Worm (Caenorhabditis elegans) whole organism, L4 larva: ENCODE results near the gene cnep-1.

Experiments used
- R02D3.7 ChIP-seq: fragments of 150-350 bp; sonication (generic microtip); optimal IDR thresholded peaks from 3 replicates; lab custom pipeline; 2014; ENCODE audit warnings: missing biosample characterization, missing genetic modification characterization
- T20F7.1 ChIP-seq: fragments of 200-800 bp; sonication (Bioruptor generic); optimal IDR thresholded peaks from 2 replicates; lab custom pipeline; 2018; ENCODE audit warnings: mild to moderate bottlenecking, missing genetic modification characterization, missing compliant biosample characterization
- Y105C5A.15 ChIP-seq: fragments of 200-800 bp; sonication (Bioruptor generic); IDR thresholded peaks from 2 replicates; pipeline ENCODE4 v1.3.6; 2022; ENCODE audit warnings: missing genetic modification characterization, missing compliant biosample characterization
- Y48G9A.11 ChIP-seq: fragments of 200-800 bp; sonication (Bioruptor generic); IDR thresholded peaks from 2 replicates; pipeline ENCODE4 v1.3.6; 2022; ENCODE audit warnings: missing genetic modification reagents, missing genetic modification characterization, missing compliant biosample characterization
- Y75B8A.6 ChIP-seq: fragments of 200-800 bp; sonication (Bioruptor generic); IDR thresholded peaks from 2 replicates; pipeline ENCODE4 v1.3.6; 2022; ENCODE audit warnings: missing genetic modification reagents, missing genetic modification characterization, missing compliant biosample characterization
- ZK546.5 ChIP-seq, 2 experiments: sonication (generic microtip); optimal IDR thresholded peaks; 2 replicates each; lab custom pipeline; 2017; ENCODE audit warnings: missing biosample characterization in 2 of 2, missing genetic modification characterization in 2 of 2
- ama-1 ChIP-seq: fragments of 150-350 bp; optimal IDR thresholded peaks from 2 replicates; lab custom pipeline; 2014; ENCODE audit warnings: inconsistent platforms, mixed read lengths
- cey-2 ChIP-seq: sonication (generic microtip); optimal IDR thresholded peaks from 3 replicates; lab custom pipeline; 2017; ENCODE audit warnings: missing genetic modification characterization, mild to moderate bottlenecking, missing compliant biosample characterization, antibody characterized with exemption, borderline replicate concordance; ENCODE audit not compliant: insufficient read depth
- daf-16 ChIP-seq, 3 experiments: sonication (generic microtip); optimal IDR thresholded peaks; 2 replicates each; lab custom pipeline; 2016 to 2017; ENCODE audit warnings: missing genetic modification characterization in 3 of 3, missing genetic modification reagents in 3 of 3, mild to moderate bottlenecking in 2 of 3, missing compliant biosample characterization in 2 of 3, missing biosample characterization in 1 of 3, moderate library complexity in 1 of 3
- dmd-6 ChIP-seq: fragments of 200-800 bp; sonication (Bioruptor generic); IDR thresholded peaks from 2 replicates; pipeline ENCODE4 v1.3.6; 2022; ENCODE audit warnings: missing genetic modification reagents, missing genetic modification characterization, missing compliant biosample characterization
- dve-1 ChIP-seq: sonication (generic microtip); optimal IDR thresholded peaks from 2 replicates; lab custom pipeline; 2017; ENCODE audit warnings: antibody characterized with exemption, mild to moderate bottlenecking, missing genetic modification characterization, missing compliant biosample characterization; ENCODE audit not compliant: insufficient read depth
- egl-43 ChIP-seq: fragments of 200-800 bp; sonication (Bioruptor generic); IDR thresholded peaks from 2 replicates; pipeline ENCODE4 v1.3.6; 2022; ENCODE audit warnings: missing genetic modification reagents, missing genetic modification characterization, missing compliant biosample characterization
- hlh-11 ChIP-seq: fragments of 200-800 bp; sonication (Bioruptor generic); optimal IDR thresholded peaks from 2 replicates; lab custom pipeline; 2018; ENCODE audit warnings: mild to moderate bottlenecking, missing genetic modification characterization, missing compliant biosample characterization
- hlh-30 ChIP-seq: sonication (generic microtip); optimal IDR thresholded peaks from 2 replicates; lab custom pipeline; 2017; ENCODE audit warnings: antibody characterized with exemption, mild to moderate bottlenecking, missing genetic modification characterization, missing compliant biosample characterization; ENCODE audit not compliant: insufficient read depth
- jun-1 ChIP-seq: fragments of 150-350 bp; optimal IDR thresholded peaks from 2 replicates; lab custom pipeline; 2014; ENCODE audit warnings: missing biosample characterization, missing genetic modification reagents, missing genetic modification characterization
- lin-39 ChIP-seq: fragments of 150-350 bp; optimal IDR thresholded peaks from 2 replicates; lab custom pipeline; 2014; ENCODE audit warnings: missing biosample characterization, missing genetic modification reagents, missing genetic modification characterization
- lsy-2 ChIP-seq, 2 experiments: fragments of 150-350 bp in 1 of 2; sonication (generic microtip) in 1 of 2; optimal IDR thresholded peaks; 2 replicates each; lab custom pipeline; 2014 to 2017; ENCODE audit warnings: missing biosample characterization in 2 of 2, missing genetic modification characterization in 2 of 2
- mdl-1 ChIP-seq, 2 experiments: fragments of 150-350 bp in 1 of 2; sonication (generic microtip) in 1 of 2; optimal IDR thresholded peaks; 2 replicates each; lab custom pipeline; 2014 to 2017; ENCODE audit warnings: missing biosample characterization in 2 of 2, missing genetic modification characterization in 2 of 2
- mep-1 ChIP-seq: fragments of 150-350 bp; sonication (generic microtip); optimal IDR thresholded peaks from 3 replicates; lab custom pipeline; 2014; ENCODE audit warnings: missing biosample characterization, missing genetic modification characterization
- mes-2 ChIP-seq: sonication (generic microtip); optimal IDR thresholded peaks from 2 replicates; lab custom pipeline; 2016; ENCODE audit warnings: missing genotype, mild to moderate bottlenecking, missing genetic modification characterization, missing compliant biosample characterization; ENCODE audit not compliant: poor library complexity, severe bottlenecking
- mxl-3 ChIP-seq: fragments of 200-800 bp; sonication (Bioruptor generic); optimal IDR thresholded peaks from 2 replicates; lab custom pipeline; 2018; ENCODE audit warnings: mild to moderate bottlenecking, missing genetic modification characterization, missing compliant biosample characterization
- nhr-102 ChIP-seq: sonication (generic microtip); optimal IDR thresholded peaks from 2 replicates; lab custom pipeline; 2016; ENCODE audit warnings: mild to moderate bottlenecking, missing genetic modification characterization, moderate library complexity, missing compliant biosample characterization
- nhr-111 ChIP-seq: fragments of 200-800 bp; sonication (Bioruptor generic); optimal IDR thresholded peaks from 2 replicates; lab custom pipeline; 2018; ENCODE audit warnings: mild to moderate bottlenecking, missing genetic modification characterization, missing compliant biosample characterization
- nhr-237 ChIP-seq: sonication (generic microtip); optimal IDR thresholded peaks from 2 replicates; lab custom pipeline; 2017; ENCODE audit warnings: missing biosample characterization, missing genetic modification characterization
- nhr-28 ChIP-seq: fragments of 150-350 bp; optimal IDR thresholded peaks from 2 replicates; lab custom pipeline; 2014; ENCODE audit warnings: missing biosample characterization, missing genetic modification characterization
- nhr-48 ChIP-seq: sonication (generic microtip); optimal IDR thresholded peaks from 2 replicates; lab custom pipeline; 2016; ENCODE audit warnings: mild to moderate bottlenecking, missing genetic modification characterization, missing compliant biosample characterization
- nhr-6 ChIP-seq: fragments of 150-350 bp; optimal IDR thresholded peaks from 2 replicates; lab custom pipeline; 2014; ENCODE audit warnings: missing biosample characterization, missing genetic modification characterization
- nhr-76 ChIP-seq: fragments of 150-350 bp; optimal IDR thresholded peaks from 2 replicates; lab custom pipeline; 2014; ENCODE audit warnings: missing biosample characterization, missing genetic modification characterization
- nhr-77 ChIP-seq: fragments of 150-350 bp; optimal IDR thresholded peaks from 2 replicates; lab custom pipeline; 2014; ENCODE audit warnings: missing biosample characterization, missing genetic modification characterization
- pqm-1 ChIP-seq: sonication (generic microtip); optimal IDR thresholded peaks from 2 replicates; lab custom pipeline; 2017; ENCODE audit warnings: missing biosample characterization, missing genetic modification characterization
- saeg-2 ChIP-seq: fragments of 200-800 bp; sonication (Bioruptor generic); IDR thresholded peaks from 2 replicates; pipeline ENCODE4 v1.3.6; 2022; ENCODE audit warnings: missing genetic modification reagents, missing genetic modification characterization, missing compliant biosample characterization
- snpc-1.2 ChIP-seq: fragments of 200-800 bp; sonication (Bioruptor generic); IDR thresholded peaks from 2 replicates; pipeline ENCODE4 v1.3.6; 2022; ENCODE audit warnings: missing genetic modification reagents, missing genetic modification characterization, missing compliant biosample characterization
- tra-1 ChIP-seq: fragments of 200-800 bp; sonication (Bioruptor generic); IDR thresholded peaks from 2 replicates; pipeline ENCODE4 v1.3.6; 2022; ENCODE audit warnings: missing genetic modification reagents, missing genetic modification characterization, missing compliant biosample characterization
- zfp-2 ChIP-seq: sonication (generic microtip); optimal IDR thresholded peaks from 2 replicates; lab custom pipeline; 2016; ENCODE audit warnings: mild to moderate bottlenecking, missing genetic modification characterization, missing compliant biosample characterization

cnep-1 gene

DNA sequence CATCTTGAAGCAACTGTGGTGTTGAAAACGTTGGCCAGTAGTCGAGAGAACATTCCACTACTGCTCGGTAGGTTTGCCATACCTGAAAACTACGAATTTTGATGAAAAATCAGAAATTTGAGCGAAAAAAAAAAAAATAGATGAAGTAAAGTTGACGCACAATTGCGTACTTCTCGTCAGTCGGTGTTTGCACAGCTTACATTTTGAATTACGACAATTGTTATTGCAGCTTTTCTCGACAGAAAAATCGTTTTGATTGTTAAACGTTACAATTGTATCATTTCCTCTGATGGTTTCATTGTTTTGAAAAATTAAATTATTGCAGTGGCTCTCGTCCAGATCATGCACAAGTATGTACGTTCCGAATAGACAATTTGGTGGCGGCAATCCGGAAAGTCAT, at the start of gene cnep-1, which contains the start of gene F45E12.5:
Gene cnep-1 (plus strand): TSS at position 326 of the 400 bp plus-strand sequence.
Gene F45E12.5 (minus strand): TSS at position 93 of the 400 bp plus-strand sequence.
- TF ChIP-seq nhr-76 (no peak), snpc-1.2 (GFP tag; lab: Robert Waterston, UW) (no peak), ZK546.5 (tag; optimal IDR thresholded peaks at IDR 0.05; lab: Kevin White, UChicago) (no peak), tra-1 (GFP tag; lab: Robert Waterston, UW) (no peak), lsy-2 (tag; optimal IDR thresholded peaks at IDR 0.05; lab: Kevin White, UChicago) (peak in 1 of 2 experiments; percentile 34), mdl-1 (tag; optimal IDR thresholded peaks at IDR 0.05; lab: Kevin White, UChicago) (no peak), zfp-2 (no peak)

- TF ChIP-seq cey-2 (tag; lab: Kevin White, UChicago): no peak
- TF ChIP-seq lsy-2 (tag; optimal IDR thresholded peaks at IDR 0.05; lab: Kevin White, UChicago): no peak
- TF ChIP-seq tra-1 (GFP tag; lab: Robert Waterston, UW): no peak
- no peak for TF ChIP-seq jun-1 (tag; lab: Kevin White, UChicago)
- no peak for TF ChIP-seq saeg-2 (GFP tag; lab: Robert Waterston, UW)
- no peak for TF ChIP-seq mep-1 (tag; lab: Kevin White, UChicago)
Observed at ce11 chrII:7261854-7262253, 48.3 kb upstream of the cnep-1 start, which contains the start of gene C30G12.4. Gene C30G12.4 (plus strand): TSS chrII:7262154.

DNA sequence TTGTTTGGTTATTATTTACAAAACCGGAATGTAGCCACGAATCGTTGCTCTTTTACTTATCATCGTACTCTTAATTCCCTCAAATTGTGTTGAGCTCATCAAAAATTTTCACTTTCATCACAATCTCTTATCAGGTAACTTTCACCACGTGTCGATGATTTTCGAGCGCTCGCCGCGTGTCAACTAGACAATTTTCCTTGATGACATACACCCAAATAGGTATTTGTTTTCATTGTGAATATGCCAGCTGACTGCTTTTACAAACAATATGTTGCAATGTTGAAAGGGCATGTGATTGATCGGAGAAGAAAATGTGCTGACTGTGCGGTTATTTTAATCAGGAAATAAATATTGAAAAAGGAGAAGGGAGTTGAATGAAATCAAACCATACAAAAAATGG, 45.5 kb upstream of the cnep-1 start:
- TF ChIP-seq dmd-6 (GFP tag; lab: Robert Waterston, UW) (peak; percentile 87), Y75B8A.6 (GFP tag; lab: Robert Waterston, UW) (no peak), hlh-11 (tag; lab: Kevin White, UChicago) (peak; percentile 77), hlh-30 (tag; lab: Kevin White, UChicago) (peak; percentile 72), nhr-77 (tag; lab: Kevin White, UChicago) (peak; percentile 71), mes-2 (no peak), nhr-48 (peak; percentile 21), Y105C5A.15 (GFP tag; lab: Robert Waterston, UW) (no peak), jun-1 (tag; lab: Kevin White, UChicago) (no peak), lin-39 (tag; lab: Kevin White, UChicago) (no peak), Y48G9A.11 (GFP tag; lab: Robert Waterston, UW) (no peak), nhr-111 (no peak), mxl-3 (peak; percentile 48), pqm-1 (tag; lab: Kevin White, UChicago) (peak; percentile 70), dve-1 (peak; percentile 65), daf-16 (GFP tag; optimal IDR thresholded peaks at IDR 0.05; lab: Kevin White, UChicago) (no peak), daf-16 (tag; optimal IDR thresholded peaks at IDR 0.05; lab: Kevin White, UChicago) (peak; percentile 93), mep-1 (tag; lab: Kevin White, UChicago) (no peak), mdl-1 (tag; optimal IDR thresholded peaks at IDR 0.05; lab: Kevin White, UChicago) (peak in 1 of 2 experiments; percentile 68), nhr-102 (peak; percentile 60), nhr-28 (peak; percentile 85)

DNA sequence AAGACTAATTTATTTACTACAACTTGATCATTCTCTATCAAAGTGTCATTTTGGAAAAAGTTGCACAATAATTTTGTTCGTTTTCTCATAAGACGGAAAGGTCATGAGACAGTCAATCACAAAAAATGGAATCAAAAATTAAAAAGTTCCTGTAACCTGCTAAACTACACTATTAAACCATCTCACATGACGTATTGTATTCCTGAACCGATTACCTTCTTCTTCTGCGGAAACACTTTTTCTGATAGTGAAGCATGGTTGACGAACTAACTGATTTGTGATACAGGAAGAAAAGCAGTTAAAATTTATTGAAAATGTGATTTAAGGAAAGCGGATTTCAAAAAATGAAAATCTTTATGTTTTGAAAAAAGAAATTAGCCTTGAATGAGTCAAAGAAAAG, 40.4 kb upstream of the cnep-1 start:
- TF ChIP-seq T20F7.1 (no peak), R02D3.7 (tag; lab: Kevin White, UChicago) (no peak), dmd-6 (GFP tag; lab: Robert Waterston, UW) (peak; percentile 95), nhr-28 (peak; percentile 52), nhr-237 (tag; lab: Kevin White, UChicago) (no peak), egl-43 (GFP tag; lab: Robert Waterston, UW) (no peak), ama-1 (lab: Kevin White, UChicago) (no peak), nhr-6 (tag; lab: Kevin White, UChicago) (no peak)
